Fruit fly (Drosophila melanogaster) whole organism, prepupa: ENCODE results near the gene pigeon.

Source experiments
- Blimp-1 ChIP-seq: fragments of 200-800 bp; sonication (Bioruptor generic); optimal IDR thresholded peaks from 3 replicates; lab custom pipeline; 2017; ENCODE audit warnings: missing biosample characterization, missing genetic modification characterization, mild to moderate bottlenecking, moderate library complexity, missing genetic modification reagents
- CG10631 ChIP-seq: fragments of 200-800 bp; sonication (Bioruptor generic); optimal IDR thresholded peaks from 2 replicates; lab custom pipeline; 2016; ENCODE audit warnings: missing biosample characterization, missing genetic modification characterization
- CG10669 ChIP-seq: fragments of 200-800 bp; sonication (Bioruptor generic); optimal IDR thresholded peaks from 3 replicates; lab custom pipeline; 2018; ENCODE audit warnings: missing biosample characterization, mild to moderate bottlenecking, missing genetic modification characterization, moderate library complexity
- CG11294 ChIP-seq: fragments of 200-800 bp; sonication (Bioruptor generic); IDR thresholded peaks from 2 replicates; pipeline ENCODE4 v1.3.6; 2022; ENCODE audit warnings: missing biosample characterization, missing genetic modification characterization
- CG11762 ChIP-seq: fragments of 200-800 bp; sonication (Bioruptor generic); optimal IDR thresholded peaks from 3 replicates; lab custom pipeline; 2016; ENCODE audit warnings: missing biosample characterization, missing genetic modification characterization; ENCODE audit not compliant: insufficient read depth
- CG11902 ChIP-seq: fragments of 200-800 bp; sonication (Bioruptor generic); optimal IDR thresholded peaks from 3 replicates; lab custom pipeline; 2016; ENCODE audit warnings: missing biosample characterization, missing genetic modification characterization
- CG15336 ChIP-seq: fragments of 200-800 bp; sonication (Bioruptor generic); IDR thresholded peaks from 2 replicates; pipeline ENCODE4 v1.3.6; 2022; ENCODE audit warnings: missing biosample characterization, missing genetic modification characterization
- CG1621 ChIP-seq: fragments of 200-800 bp; sonication (Bioruptor generic); optimal IDR thresholded peaks from 3 replicates; lab custom pipeline; 2018; ENCODE audit warnings: missing biosample characterization, mild to moderate bottlenecking, missing genetic modification characterization
- CG16779 ChIP-seq: fragments of 200-800 bp; sonication (Bioruptor generic); optimal IDR thresholded peaks from 3 replicates; lab custom pipeline; 2017; ENCODE audit warnings: missing biosample characterization, mild to moderate bottlenecking, missing genetic modification characterization
- CG3032 ChIP-seq: fragments of 200-800 bp; optimal IDR thresholded peaks from 2 replicates; lab custom pipeline; 2019; ENCODE audit warnings: missing biosample characterization, mild to moderate bottlenecking, missing genetic modification characterization, moderate library complexity
- CG31627 ChIP-seq: fragments of 200-800 bp; sonication (Bioruptor generic); optimal IDR thresholded peaks from 3 replicates; lab custom pipeline; 2016; ENCODE audit warnings: missing biosample characterization, missing genetic modification characterization
- CG32006 ChIP-seq: fragments of 200-800 bp; sonication (Bioruptor generic); optimal IDR thresholded peaks from 3 replicates; lab custom pipeline; 2017; ENCODE audit warnings: missing biosample characterization, mild to moderate bottlenecking, missing genetic modification characterization
- CG34406 ChIP-seq: fragments of 200-800 bp; sonication (Bioruptor generic); optimal IDR thresholded peaks from 3 replicates; lab custom pipeline; 2016; ENCODE audit warnings: missing biosample characterization, missing genetic modification characterization
- CG3919 ChIP-seq: fragments of 200-800 bp; sonication (Bioruptor generic); optimal IDR thresholded peaks from 3 replicates; lab custom pipeline; 2016; ENCODE audit warnings: missing biosample characterization, missing genetic modification characterization
- CG4318 ChIP-seq: fragments of 200-800 bp; sonication (Bioruptor generic); optimal IDR thresholded peaks from 3 replicates; lab custom pipeline; 2017; ENCODE audit warnings: missing biosample characterization, mild to moderate bottlenecking, missing genetic modification characterization
- CG6163 ChIP-seq: fragments of 200-800 bp; sonication (Bioruptor generic); IDR thresholded peaks from 3 replicates; pipeline ENCODE4 v1.3.6; 2022; ENCODE audit warnings: missing biosample characterization, missing genetic modification characterization
- CG6276 ChIP-seq: fragments of 200-800 bp; sonication (Bioruptor generic); optimal IDR thresholded peaks from 2 replicates; lab custom pipeline; 2017; ENCODE audit warnings: missing biosample characterization, mild to moderate bottlenecking, missing genetic modification characterization
- CG6792 ChIP-seq: fragments of 200-800 bp; sonication (Bioruptor generic); optimal IDR thresholded peaks from 3 replicates; lab custom pipeline; 2016; ENCODE audit warnings: missing biosample characterization, missing genetic modification characterization
- CG6808 ChIP-seq: fragments of 200-800 bp; sonication (Bioruptor generic); optimal IDR thresholded peaks from 3 replicates; lab custom pipeline; 2017; ENCODE audit warnings: missing biosample characterization, missing genetic modification characterization, mild to moderate bottlenecking, moderate library complexity, missing genetic modification reagents
- CG7368 ChIP-seq: fragments of 200-800 bp; sonication (Bioruptor generic); optimal IDR thresholded peaks from 3 replicates; lab custom pipeline; 2016; ENCODE audit warnings: missing biosample characterization, missing genetic modification characterization
- CG8319 ChIP-seq: fragments of 200-800 bp; sonication (Bioruptor generic); optimal IDR thresholded peaks from 3 replicates; lab custom pipeline; 2016; ENCODE audit warnings: missing biosample characterization, missing genetic modification characterization
- CG8632 ChIP-seq: fragments of 200-800 bp; sonication (Bioruptor generic); optimal IDR thresholded peaks from 3 replicates; lab custom pipeline; 2016; ENCODE audit warnings: missing biosample characterization, missing genetic modification characterization
- CG9139 ChIP-seq: fragments of 200-800 bp; sonication (Bioruptor generic); optimal IDR thresholded peaks from 3 replicates; lab custom pipeline; 2017; ENCODE audit warnings: missing biosample characterization, mild to moderate bottlenecking, missing genetic modification characterization
- Eip75B ChIP-seq: fragments of 200-800 bp; sonication (Bioruptor generic); optimal IDR thresholded peaks from 3 replicates; lab custom pipeline; 2016; ENCODE audit warnings: missing biosample characterization, missing genetic modification characterization
- Eip78C ChIP-seq: fragments of 200-800 bp; sonication (Bioruptor generic); peaks from one replicate; lab custom pipeline; 2016; ENCODE audit warnings: missing biosample characterization, missing genetic modification characterization
- Eip93F ChIP-seq: fragments of 200-800 bp; sonication (Bioruptor generic); optimal IDR thresholded peaks from 2 replicates; lab custom pipeline; 2016; ENCODE audit warnings: missing biosample characterization, mild to moderate bottlenecking, missing genetic modification characterization
- Ets21C ChIP-seq: fragments of 200-800 bp; sonication (Bioruptor generic); optimal IDR thresholded peaks from 3 replicates; lab custom pipeline; 2016; ENCODE audit warnings: missing biosample characterization, missing genetic modification characterization
- Ets96B ChIP-seq: fragments of 200-800 bp; optimal IDR thresholded peaks from 2 replicates; lab custom pipeline; 2019; ENCODE audit warnings: missing biosample characterization, mild to moderate bottlenecking, missing genetic modification characterization, moderate library complexity
- Gug ChIP-seq: fragments of 200-800 bp; sonication (Bioruptor generic); IDR thresholded peaks from 2 replicates; pipeline ENCODE4 v1.3.6; 2022; ENCODE audit warnings: missing biosample characterization, missing genetic modification characterization
- Hr38 ChIP-seq: sonication (Bioruptor generic); optimal IDR thresholded peaks from 2 replicates; lab custom pipeline; 2016; ENCODE audit warnings: missing biosample characterization, missing genetic modification characterization
- Hr39 ChIP-seq: fragments of 200-800 bp; sonication (Bioruptor generic); optimal IDR thresholded peaks from 2 replicates; lab custom pipeline; 2016; ENCODE audit warnings: missing biosample characterization, missing genetic modification characterization
- Lpt ChIP-seq: fragments of 200-800 bp; sonication (Bioruptor generic); optimal IDR thresholded peaks from 3 replicates; lab custom pipeline; 2016; ENCODE audit warnings: missing biosample characterization, missing genetic modification characterization
- Met ChIP-seq: fragments of 200-800 bp; sonication (Bioruptor generic); optimal IDR thresholded peaks from 3 replicates; lab custom pipeline; 2016; ENCODE audit warnings: missing biosample characterization, missing genetic modification characterization
- Smox ChIP-seq: fragments of 200-800 bp; sonication (Bioruptor generic); optimal IDR thresholded peaks from 3 replicates; lab custom pipeline; 2016; ENCODE audit warnings: missing biosample characterization, missing genetic modification characterization
- Sox102F ChIP-seq: fragments of 200-800 bp; sonication (Bioruptor generic); optimal IDR thresholded peaks from 2 replicates; lab custom pipeline; 2016; ENCODE audit warnings: missing biosample characterization, mild to moderate bottlenecking, missing genetic modification characterization
- Sox14 ChIP-seq: fragments of 200-800 bp; sonication (Bioruptor generic); optimal IDR thresholded peaks from 3 replicates; lab custom pipeline; 2016; ENCODE audit warnings: missing biosample characterization, missing genetic modification characterization
- Sox15 ChIP-seq: fragments of 200-800 bp; sonication (Bioruptor generic); optimal IDR thresholded peaks from 3 replicates; lab custom pipeline; 2016; ENCODE audit warnings: missing biosample characterization, missing genetic modification characterization
- achi ChIP-seq: fragments of 200-800 bp; sonication (Bioruptor generic); optimal IDR thresholded peaks from 3 replicates; lab custom pipeline; 2016; ENCODE audit warnings: missing biosample characterization, missing genetic modification characterization
- acj6 ChIP-seq: fragments of 200-800 bp; sonication (Bioruptor generic); optimal IDR thresholded peaks from 3 replicates; lab custom pipeline; 2016; ENCODE audit warnings: missing biosample characterization, missing genetic modification characterization
- cyc ChIP-seq: fragments of 200-800 bp; sonication (Bioruptor generic); optimal IDR thresholded peaks from 3 replicates; lab custom pipeline; 2016; ENCODE audit warnings: missing biosample characterization, missing genetic modification characterization
- dac ChIP-seq: fragments of 200-800 bp; sonication (Bioruptor generic); optimal IDR thresholded peaks from 2 replicates; lab custom pipeline; 2017; ENCODE audit warnings: missing biosample characterization, mild to moderate bottlenecking, missing genetic modification characterization
- fd59A ChIP-seq: fragments of 200-800 bp; sonication (Bioruptor generic); optimal IDR thresholded peaks from 2 replicates; lab custom pipeline; 2017; ENCODE audit warnings: missing biosample characterization, mild to moderate bottlenecking, missing genetic modification characterization, missing genetic modification reagents
- lz ChIP-seq: fragments of 200-800 bp; sonication (Bioruptor generic); optimal IDR thresholded peaks from 3 replicates; lab custom pipeline; 2016; ENCODE audit warnings: missing biosample characterization, missing genetic modification characterization
- net ChIP-seq: fragments of 200-800 bp; sonication (Bioruptor generic); optimal IDR thresholded peaks from 3 replicates; lab custom pipeline; 2016; ENCODE audit warnings: missing biosample characterization, missing genetic modification characterization
- pdm3 ChIP-seq: fragments of 200-800 bp; sonication (Bioruptor generic); optimal IDR thresholded peaks from 3 replicates; lab custom pipeline; 2016; ENCODE audit warnings: missing biosample characterization, missing genetic modification characterization
- salr ChIP-seq, 2 experiments: fragments of 200-800 bp; sonication (Bioruptor generic); optimal IDR thresholded peaks; 3 replicates each; lab custom pipeline; 2016 to 2018; ENCODE audit warnings: missing biosample characterization in 2 of 2, missing genetic modification characterization in 2 of 2, mild to moderate bottlenecking in 1 of 2
- svp ChIP-seq: fragments of 200-800 bp; sonication (Bioruptor generic); peaks from one replicate; lab custom pipeline; 2016; ENCODE audit warnings: missing biosample characterization, missing genetic modification characterization
- vri ChIP-seq: fragments of 200-800 bp; sonication (Bioruptor generic); optimal IDR thresholded peaks from 3 replicates; lab custom pipeline; 2016; ENCODE audit warnings: missing biosample characterization, mild to moderate bottlenecking, missing genetic modification characterization

The pigeon gene

DNA sequence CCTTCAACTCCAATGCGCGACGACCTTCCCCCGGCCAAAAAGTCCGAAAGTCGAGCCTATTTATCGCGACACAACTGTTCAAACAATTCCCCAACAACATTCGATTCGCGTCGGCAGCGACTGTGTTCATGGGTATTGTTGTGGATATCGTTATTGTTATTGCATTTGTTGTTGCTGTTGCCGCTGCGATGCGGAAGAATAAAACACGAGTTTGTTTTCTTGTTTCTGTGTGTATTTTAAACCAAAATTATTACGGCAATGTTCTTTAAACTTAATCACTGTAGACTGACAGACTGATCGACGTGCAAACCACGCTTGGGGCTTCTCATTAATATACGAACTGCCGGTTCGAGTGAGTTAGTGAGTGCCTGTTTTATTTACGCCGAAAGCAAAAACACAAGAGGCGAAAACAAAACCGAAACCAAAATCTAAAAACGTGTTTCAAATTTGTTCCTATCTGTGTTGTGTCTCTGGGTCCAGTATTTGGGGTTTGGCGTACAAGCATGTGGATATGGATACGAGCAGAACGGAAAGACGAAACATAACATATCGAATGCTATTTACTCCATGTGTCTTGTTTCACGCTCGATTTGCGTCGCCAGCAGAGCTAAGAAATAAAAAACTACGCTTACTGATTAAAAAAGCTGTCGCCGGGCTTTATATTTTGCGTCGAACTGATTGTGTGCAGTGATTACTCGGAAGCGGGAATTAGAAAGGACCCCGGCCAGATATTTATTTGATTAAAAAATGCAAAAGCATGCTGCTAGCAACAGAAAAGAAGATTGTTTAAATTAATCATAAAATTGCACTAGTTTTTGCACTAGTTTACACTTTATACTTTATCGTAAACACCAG lies 26.1 kb upstream of the pigeon start (continued):
- no peak for TF ChIP-seq Met

DNA sequence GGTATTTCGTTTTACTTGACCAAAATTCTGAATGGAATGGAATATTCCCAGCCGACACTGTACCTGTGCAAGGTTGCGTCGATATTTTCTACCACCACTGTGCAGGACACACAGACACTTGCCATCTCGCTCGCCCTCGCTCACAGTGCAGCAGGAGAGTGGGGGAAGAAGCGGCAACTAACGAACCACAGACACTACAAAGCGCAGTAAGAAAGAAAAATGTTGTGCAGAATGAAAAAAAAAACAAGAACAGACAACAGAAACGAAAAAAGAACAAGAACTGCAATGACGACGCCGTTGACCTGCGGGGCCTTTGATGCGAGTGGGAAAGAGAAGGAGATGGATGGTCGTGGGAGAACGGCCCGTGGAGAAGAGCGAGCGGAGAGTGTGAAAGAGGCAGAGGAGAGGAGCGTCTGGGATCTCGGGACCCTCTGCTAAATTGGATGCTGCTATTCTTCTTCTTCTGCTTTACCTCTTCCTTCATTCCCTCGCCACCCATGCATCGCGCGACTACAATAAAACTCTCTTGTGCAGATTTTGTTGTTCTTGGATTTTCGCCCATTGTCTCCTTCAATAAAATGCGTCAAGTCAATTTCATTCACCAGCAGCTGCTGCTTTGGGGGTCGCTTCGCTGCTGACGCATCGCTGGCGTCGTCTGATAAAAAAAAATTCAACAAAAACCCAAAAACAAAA lies 24.4 kb upstream of the pigeon start:
- no peak for TF ChIP-seq Sox15
- TF ChIP-seq CG10631: peak; percentile 64
- peak; percentile 34 for TF ChIP-seq CG11762 (GFP tag; lab: Kevin White, UChicago)
- TF ChIP-seq CG11902 (GFP tag; lab: Kevin White, UChicago): no peak
- TF ChIP-seq CG9139 (GFP tag; lab: Kevin White, UChicago): peak; percentile 96
- TF ChIP-seq net: peak; percentile 83
- TF ChIP-seq Hr38 (GFP tag; lab: Kevin White, UChicago): no peak
- peak; percentile 51 for TF ChIP-seq CG3919 (GFP tag; lab: Kevin White, UChicago)
- TF ChIP-seq acj6 (GFP tag; lab: Kevin White, UChicago): peak; percentile 62
- no peak for TF ChIP-seq dac (GFP tag; lab: Kevin White, UChicago)
- TF ChIP-seq Gug (GFP tag; lab: Robert Waterston, UW): no peak
- TF ChIP-seq pdm3 (GFP tag; lab: Kevin White, UChicago): peak; percentile 38
- TF ChIP-seq CG1621: peak; percentile 93
- TF ChIP-seq CG7368 (GFP tag; lab: Kevin White, UChicago): peak; percentile 44
- peak; percentile 88 for TF ChIP-seq Eip75B (GFP tag; lab: Kevin White, UChicago)
- peak; percentile 71 for TF ChIP-seq CG8632 (GFP tag; lab: Kevin White, UChicago)
- no peak for TF ChIP-seq CG11294
- TF ChIP-seq fd59A (GFP tag; lab: Kevin White, UChicago): peak; percentile 84
- TF ChIP-seq Eip78C: peak; percentile 78
- peak; percentile 42 for TF ChIP-seq Smox
- TF ChIP-seq salr (GFP tag; optimal IDR thresholded peaks at IDR 0.05; lab: Kevin White, UChicago): peak; percentile 83 to 84
- peak; percentile 94 for TF ChIP-seq CG6163
- TF ChIP-seq Eip93F (GFP tag; lab: Kevin White, UChicago): no peak
- peak; percentile 82 for TF ChIP-seq CG10669
- TF ChIP-seq lz: peak; percentile 30
- TF ChIP-seq CG6808 (GFP tag; lab: Kevin White, UChicago): peak; percentile 96
- peak; percentile 14 for TF ChIP-seq Blimp-1 (GFP tag; lab: Kevin White, UChicago)
- peak; percentile 86 for TF ChIP-seq CG16779 (tag; lab: Kevin White, UChicago)
- peak; percentile 35 for TF ChIP-seq Hr39 (GFP tag; lab: Kevin White, UChicago)
- TF ChIP-seq CG31627 (GFP tag; lab: Kevin White, UChicago): no peak
- TF ChIP-seq CG32006 (GFP tag; lab: Kevin White, UChicago): peak; percentile 55
- peak; percentile 65 for TF ChIP-seq CG6276 (GFP tag; lab: Kevin White, UChicago)
- TF ChIP-seq CG15336 (GFP tag; lab: Robert Waterston, UW): peak; percentile 46
- TF ChIP-seq Sox14 (GFP tag; lab: Kevin White, UChicago): peak; percentile 87
- TF ChIP-seq vri (GFP tag; lab: Kevin White, UChicago): peak; percentile 57
- peak; percentile 61 for TF ChIP-seq Sox102F (GFP tag; lab: Kevin White, UChicago)
- TF ChIP-seq cyc: no peak
- peak; percentile 63 for TF ChIP-seq CG3032 (tag; lab: Kevin White, UChicago)
- TF ChIP-seq svp (GFP tag; lab: Kevin White, UChicago): peak; percentile 96
- TF ChIP-seq CG8319 (GFP tag; lab: Kevin White, UChicago): peak; percentile 35
- TF ChIP-seq CG4318 (GFP tag; lab: Kevin White, UChicago): no peak
- peak; percentile 59 for TF ChIP-seq CG34406 (GFP tag; lab: Kevin White, UChicago)
- peak; percentile 73 for TF ChIP-seq Ets96B (tag; lab: Kevin White, UChicago)
- TF ChIP-seq achi (GFP tag; lab: Kevin White, UChicago): peak; percentile 75
- peak; percentile 58 for TF ChIP-seq Met
- TF ChIP-seq Ets21C: no peak
- peak; percentile 92 for TF ChIP-seq Lpt (GFP tag; lab: Kevin White, UChicago)
- peak; percentile 49 for TF ChIP-seq CG6792 (GFP tag; lab: Kevin White, UChicago)
